Worm (Caenorhabditis elegans) whole organism, young adult: ENCODE measurements around the gene F32D1.8.

Experiments used
- C06A6.2 ChIP-seq: fragments of 200-800 bp; sonication (Bioruptor generic); conservative IDR thresholded peaks from 2 replicates; pipeline ENCODE4 v1.3.6; 2022; ENCODE audit warnings: missing genetic modification characterization, missing compliant biosample characterization
- C17E4.6 ChIP-seq: fragments of 200-800 bp; sonication (Bioruptor generic); IDR thresholded peaks from 2 replicates; pipeline ENCODE4 v1.3.6; 2022; ENCODE audit warnings: missing genetic modification reagents, missing genetic modification characterization, missing compliant biosample characterization
- D2030.7 ChIP-seq: fragments of 200-800 bp; sonication (Bioruptor generic); IDR thresholded peaks from 2 replicates; pipeline ENCODE4 v1.3.6; 2022; ENCODE audit warnings: missing genetic modification reagents, missing genetic modification characterization, missing compliant biosample characterization
- F10E7.11 ChIP-seq: sonication (generic microtip); optimal IDR thresholded peaks from 2 replicates; lab custom pipeline; 2017; ENCODE audit warnings: mild to moderate bottlenecking, missing genetic modification characterization, moderate library complexity, missing compliant biosample characterization
- F33H1.4 ChIP-seq: fragments of 200-800 bp; sonication (Bioruptor generic); IDR thresholded peaks from 2 replicates; pipeline ENCODE4 v1.3.6; 2022; ENCODE audit warnings: missing genetic modification reagents, missing genetic modification characterization, missing compliant biosample characterization
- F37B4.10 ChIP-seq: fragments of 200-800 bp; sonication (Bioruptor generic); IDR thresholded peaks from 2 replicates; pipeline ENCODE4 v1.3.6; 2022; ENCODE audit warnings: missing genetic modification characterization, missing compliant biosample characterization
- F49E8.2 ChIP-seq: sonication (generic microtip); optimal IDR thresholded peaks from 3 replicates; lab custom pipeline; 2017; ENCODE audit warnings: missing genetic modification characterization, mild to moderate bottlenecking, missing compliant biosample characterization, antibody characterized with exemption, moderate library complexity; ENCODE audit not compliant: insufficient read depth
- F52B5.7 ChIP-seq: sonication (generic microtip); optimal IDR thresholded peaks from 2 replicates; lab custom pipeline; 2016; ENCODE audit warnings: mild to moderate bottlenecking, missing genetic modification characterization, missing compliant biosample characterization
- F55B11.4 ChIP-seq: sonication (generic microtip); optimal IDR thresholded peaks from 2 replicates; lab custom pipeline; 2016; ENCODE audit warnings: missing compliant biosample characterization, missing genetic modification characterization, borderline replicate concordance; ENCODE audit not compliant: insufficient read depth
- Y67H2A.10 ChIP-seq: fragments of 200-800 bp; sonication (Bioruptor generic); conservative IDR thresholded peaks from 2 replicates; pipeline ENCODE4 v1.3.6; 2022; ENCODE audit warnings: missing genetic modification reagents, missing genetic modification characterization, missing compliant biosample characterization
- Y79H2A.3 ChIP-seq: fragments of 200-800 bp; sonication (Bioruptor generic); conservative IDR thresholded peaks from 2 replicates; pipeline ENCODE4 v1.3.6; 2022; ENCODE audit warnings: missing genetic modification reagents, missing genetic modification characterization, missing compliant biosample characterization
- Y95B8A.8 ChIP-seq: fragments of 200-800 bp; sonication (Bioruptor generic); IDR thresholded peaks from 2 replicates; pipeline ENCODE4 v1.3.6; 2022; ENCODE audit warnings: missing genetic modification reagents, missing genetic modification characterization, missing compliant biosample characterization
- akir-1 ChIP-seq: fragments of 200-800 bp; sonication (Bioruptor generic); optimal IDR thresholded peaks from 2 replicates; lab custom pipeline; 2018; ENCODE audit warnings: mild to moderate bottlenecking, missing genetic modification characterization, moderate library complexity, missing compliant biosample characterization
- ama-1 ChIP-seq, 3 experiments: fragments of 150-350 bp in 1 of 3; sonication (generic microtip) in 2 of 3; optimal IDR thresholded peaks; 2 replicates each; lab custom pipeline; 2014 to 2018; ENCODE audit warnings: missing biosample characterization in 2 of 3, missing genetic modification characterization in 2 of 3, missing genetic modification reagents in 2 of 3
- attf-6 ChIP-seq: fragments of 200-800 bp; sonication (Bioruptor generic); IDR thresholded peaks from 2 replicates; pipeline ENCODE4 v1.3.6; 2022; ENCODE audit warnings: missing genetic modification reagents, missing genetic modification characterization, missing compliant biosample characterization
- bed-1 ChIP-seq: fragments of 200-800 bp; sonication (Bioruptor generic); IDR thresholded peaks from 2 replicates; pipeline ENCODE4 v1.3.6; 2022; ENCODE audit warnings: missing genetic modification reagents, missing genetic modification characterization, missing compliant biosample characterization
- ceh-27 ChIP-seq: fragments of 200-800 bp; sonication (Bioruptor generic); optimal IDR thresholded peaks from 2 replicates; lab custom pipeline; 2018; ENCODE audit warnings: mild to moderate bottlenecking, missing genetic modification characterization, moderate library complexity, missing compliant biosample characterization
- ceh-91 ChIP-seq: fragments of 200-800 bp; sonication (Bioruptor generic); IDR thresholded peaks from 2 replicates; pipeline ENCODE4 v1.3.6; 2022; ENCODE audit warnings: missing genetic modification reagents, missing genetic modification characterization, missing compliant biosample characterization
- efl-1 ChIP-seq: fragments of 150-350 bp; optimal IDR thresholded peaks from 2 replicates; lab custom pipeline; 2014; ENCODE audit warnings: missing biosample characterization, missing genetic modification reagents, missing genetic modification characterization
- ekl-4 ChIP-seq: fragments of 200-800 bp; sonication (Bioruptor generic); IDR thresholded peaks from 2 replicates; pipeline ENCODE4 v1.3.6; 2022; ENCODE audit warnings: missing genetic modification reagents, missing genetic modification characterization, missing compliant biosample characterization
- ets-4 ChIP-seq: fragments of 200-800 bp; sonication (Bioruptor generic); optimal IDR thresholded peaks from 2 replicates; lab custom pipeline; 2018; ENCODE audit warnings: mild to moderate bottlenecking, missing genetic modification characterization, missing compliant biosample characterization
- fkh-3 ChIP-seq: sonication (generic microtip); optimal IDR thresholded peaks from 2 replicates; lab custom pipeline; 2016; ENCODE audit warnings: mild to moderate bottlenecking, missing genetic modification characterization, missing compliant biosample characterization
- him-1 ChIP-seq: sonication (generic microtip); optimal IDR thresholded peaks from 2 replicates; lab custom pipeline; 2016; ENCODE audit warnings: missing genotype, missing genetic modification reagents, missing genetic modification characterization, missing compliant biosample characterization
- hmg-20 ChIP-seq: fragments of 200-800 bp; sonication (Bioruptor generic); IDR thresholded peaks from 2 replicates; pipeline ENCODE4 v1.3.6; 2022; ENCODE audit warnings: missing genetic modification reagents, missing genetic modification characterization, missing compliant biosample characterization
- lag-1 ChIP-seq: fragments of 200-800 bp; sonication (Bioruptor generic); IDR thresholded peaks from 2 replicates; pipeline ENCODE4 v1.3.6; 2022; ENCODE audit warnings: missing genetic modification reagents, missing genetic modification characterization, missing compliant biosample characterization
- let-526 ChIP-seq: fragments of 200-800 bp; sonication (Bioruptor generic); IDR thresholded peaks from 2 replicates; pipeline ENCODE4 v1.3.6; 2022; ENCODE audit warnings: missing genetic modification reagents, missing genetic modification characterization, missing compliant biosample characterization
- lin-35 ChIP-seq, 3 experiments: fragments of 150-350 bp in 2 of 3; sonication (generic microtip) in 1 of 3; optimal IDR thresholded peaks; 2 replicates each; lab custom pipeline; 2014 to 2018; ENCODE audit warnings: missing biosample characterization in 3 of 3, missing genetic modification characterization in 3 of 3, missing genetic modification reagents in 3 of 3
- lsl-1 ChIP-seq: fragments of 200-800 bp; sonication (Bioruptor generic); optimal IDR thresholded peaks from 2 replicates; lab custom pipeline; 2018; ENCODE audit warnings: mild to moderate bottlenecking, missing genetic modification characterization, moderate library complexity, missing compliant biosample characterization
- madf-10 ChIP-seq: sonication (generic microtip); optimal IDR thresholded peaks from 2 replicates; lab custom pipeline; 2016; ENCODE audit warnings: mild to moderate bottlenecking, missing genetic modification characterization, missing compliant biosample characterization
- madf-8 ChIP-seq: fragments of 200-800 bp; sonication (Bioruptor generic); conservative IDR thresholded peaks from 2 replicates; pipeline ENCODE4 v1.3.6; 2022; ENCODE audit warnings: missing genetic modification reagents, missing genetic modification characterization, missing compliant biosample characterization
- mxl-1 ChIP-seq: sonication (generic microtip); optimal IDR thresholded peaks from 2 replicates; lab custom pipeline; 2016; ENCODE audit warnings: missing genetic modification characterization, missing compliant biosample characterization
- nfya-1 ChIP-seq: sonication (generic microtip); optimal IDR thresholded peaks from 2 replicates; lab custom pipeline; 2017; ENCODE audit warnings: antibody characterized with exemption, missing compliant biosample characterization, missing genetic modification characterization, borderline replicate concordance; ENCODE audit not compliant: insufficient read depth
- nhr-80 ChIP-seq: sonication (generic microtip); optimal IDR thresholded peaks from 2 replicates; lab custom pipeline; 2016; ENCODE audit warnings: missing genetic modification characterization, missing compliant biosample characterization
- nhr-90 ChIP-seq: sonication (generic microtip); optimal IDR thresholded peaks from 2 replicates; lab custom pipeline; 2016; ENCODE audit warnings: missing genotype, mild to moderate bottlenecking, missing genetic modification characterization, missing compliant biosample characterization
- rcor-1 ChIP-seq: fragments of 200-800 bp; sonication (Bioruptor generic); IDR thresholded peaks from 2 replicates; pipeline ENCODE4 v1.3.6; 2022; ENCODE audit warnings: missing genetic modification reagents, missing genetic modification characterization, missing compliant biosample characterization
- rpc-1 ChIP-seq, 2 experiments: fragments of 150-350 bp in 1 of 2; sonication (generic microtip) in 1 of 2; optimal IDR thresholded peaks; 2 replicates each; lab custom pipeline; 2014 to 2018; ENCODE audit warnings: missing biosample characterization in 1 of 2, missing genetic modification characterization in 1 of 2, missing genetic modification reagents in 1 of 2, missing genotype in 1 of 2
- snpc-1.3 ChIP-seq: sonication (generic microtip); optimal IDR thresholded peaks from 2 replicates; lab custom pipeline; 2017; ENCODE audit warnings: missing genetic modification characterization, mild to moderate bottlenecking, missing compliant biosample characterization, antibody characterized with exemption, moderate library complexity, missing genotype, missing genetic modification reagents; ENCODE audit not compliant: insufficient read depth
- sptf-2 ChIP-seq: fragments of 200-800 bp; sonication (Bioruptor generic); optimal IDR thresholded peaks from 2 replicates; lab custom pipeline; 2018; ENCODE audit warnings: mild to moderate bottlenecking, missing genetic modification characterization, missing compliant biosample characterization
- tlf-1 ChIP-seq: fragments of 200-800 bp; sonication (Bioruptor generic); optimal IDR thresholded peaks from 2 replicates; lab custom pipeline; 2018; ENCODE audit warnings: mild to moderate bottlenecking, missing genetic modification characterization, missing compliant biosample characterization
- unc-130 ChIP-seq: sonication (generic microtip); optimal IDR thresholded peaks from 2 replicates; lab custom pipeline; 2016; ENCODE audit warnings: missing genetic modification reagents, missing genetic modification characterization, missing compliant biosample characterization
- unc-62 ChIP-seq: fragments of 150-350 bp; optimal IDR thresholded peaks from 2 replicates; lab custom pipeline; 2014; ENCODE audit warnings: missing biosample characterization, missing genetic modification reagents, missing genetic modification characterization
- xnd-1 ChIP-seq: sonication (generic microtip); optimal IDR thresholded peaks from 2 replicates; lab custom pipeline; 2016; ENCODE audit warnings: missing genotype, missing genetic modification reagents, missing genetic modification characterization, missing compliant biosample characterization
- zfh-2 ChIP-seq: fragments of 200-800 bp; sonication (Bioruptor generic); conservative IDR thresholded peaks from 2 replicates; pipeline ENCODE4 v1.3.6; 2022; ENCODE audit warnings: missing genetic modification reagents, missing genetic modification characterization, missing compliant biosample characterization
- ztf-18 ChIP-seq: sonication (generic microtip); optimal IDR thresholded peaks from 2 replicates; lab custom pipeline; 2016; ENCODE audit warnings: missing genotype, mild to moderate bottlenecking, missing genetic modification characterization, missing compliant biosample characterization
- ztf-25 ChIP-seq: fragments of 200-800 bp; sonication (Bioruptor generic); IDR thresholded peaks from 2 replicates; pipeline ENCODE4 v1.3.6; 2022; ENCODE audit warnings: missing genetic modification reagents, missing genetic modification characterization, missing compliant biosample characterization
- ztf-28 ChIP-seq: fragments of 200-800 bp; sonication (Bioruptor generic); IDR thresholded peaks from 2 replicates; pipeline ENCODE4 v1.3.6; 2022; ENCODE audit warnings: missing genetic modification reagents, missing genetic modification characterization, missing compliant biosample characterization

F32D1.8 gene

ce11 chrV:4375807-4376564, 1.5 kb downstream of the F32D1.8 start, which contains the start of gene F32D1.7:
TSS of gene F32D1.7 (minus strand) at chrV:4376173.
- TF ChIP-seq unc-130 (GFP tag; lab: Kevin White, UChicago) (peak; percentile 38), D2030.7 (peak; percentile 87), Y95B8A.8 (0 out of 2 replicates have a peak, but pooled peaks have one; percentile 49), hmg-20 (no peak), lsl-1 (GFP tag; lab: Kevin White, UChicago) (peak; percentile 99), C06A6.2 (GFP tag; lab: Robert Waterston, UW) (no peak), akir-1 (GFP tag; lab: Kevin White, UChicago) (no peak), ztf-25 (GFP tag; lab: Robert Waterston, UW) (no peak), F37B4.10 (no peak), nfya-1 (tag; lab: Kevin White, UChicago) (no peak), let-526 (GFP tag; lab: Robert Waterston, UW) (no peak), rcor-1 (GFP tag; lab: Robert Waterston, UW) (peak; percentile 66), ceh-91 (GFP tag; lab: Robert Waterston, UW) (peak; percentile 91), zfh-2 (GFP tag; lab: Robert Waterston, UW) (peak; percentile 69), ets-4 (GFP tag; lab: Kevin White, UChicago) (no peak), Y79H2A.3 (GFP tag; lab: Robert Waterston, UW) (no peak), madf-10 (tag; lab: Kevin White, UChicago) (no peak), fkh-3 (tag; lab: Kevin White, UChicago) (no peak), attf-6 (GFP tag; lab: Robert Waterston, UW) (no peak), lag-1 (GFP tag; lab: Robert Waterston, UW) (no peak), ztf-18 (tag; lab: Kevin White, UChicago) (no peak), mxl-1 (tag; lab: Kevin White, UChicago) (no peak), nhr-80 (no peak), rpc-1 (optimal IDR thresholded peaks at IDR 0.05; lab: Kevin White, UChicago) (no peak), rpc-1 (tag; optimal IDR thresholded peaks at IDR 0.05; lab: Kevin White, UChicago) (no peak), ama-1 (optimal IDR thresholded peaks at IDR 0.05; lab: Kevin White, UChicago) (no peak), ama-1 (GFP tag; optimal IDR thresholded peaks at IDR 0.05; lab: Kevin White, UChicago) (no peak), C17E4.6 (no peak), bed-1 (GFP tag; lab: Robert Waterston, UW) (no peak), efl-1 (GFP tag; lab: Kevin White, UChicago) (peak; percentile 95), snpc-1.3 (tag; lab: Kevin White, UChicago) (peak; percentile 36), Y67H2A.10 (no peak), ztf-28 (GFP tag; lab: Robert Waterston, UW) (no peak), ekl-4 (no peak), F10E7.11 (no peak), tlf-1 (GFP tag; lab: Kevin White, UChicago) (no peak), unc-62 (GFP tag; lab: Kevin White, UChicago) (no peak), madf-8 (GFP tag; lab: Robert Waterston, UW) (peak; percentile 98), F52B5.7 (tag; lab: Kevin White, UChicago) (no peak), ceh-27 (GFP tag; lab: Kevin White, UChicago) (no peak), F55B11.4 (no peak), xnd-1 (peak; percentile 93), lin-35 (GFP tag; optimal IDR thresholded peaks at IDR 0.05; lab: Kevin White, UChicago) (peak in 1 of 3 experiments; percentile 12), sptf-2 (GFP tag; lab: Kevin White, UChicago) (no peak), F33H1.4 (GFP tag; lab: Robert Waterston, UW) (peak; percentile 78), F49E8.2 (tag; lab: Kevin White, UChicago) (peak; percentile 62), nhr-90 (tag; lab: Kevin White, UChicago) (no peak), him-1 (peak; percentile 34)
